Fruit fly (Drosophila melanogaster) S2 (cell line): ENCODE results near the gene CG13631.

Experiments
- CG8478 ChIP-seq: fragments of >200 bp; optimal IDR thresholded peaks from 2 replicates; lab custom pipeline; 2018
- CTCF ChIP-seq, 2 experiments: fragments of >200 bp; optimal IDR thresholded peaks; 2 replicates each; lab custom pipeline; 2018

DNA sequence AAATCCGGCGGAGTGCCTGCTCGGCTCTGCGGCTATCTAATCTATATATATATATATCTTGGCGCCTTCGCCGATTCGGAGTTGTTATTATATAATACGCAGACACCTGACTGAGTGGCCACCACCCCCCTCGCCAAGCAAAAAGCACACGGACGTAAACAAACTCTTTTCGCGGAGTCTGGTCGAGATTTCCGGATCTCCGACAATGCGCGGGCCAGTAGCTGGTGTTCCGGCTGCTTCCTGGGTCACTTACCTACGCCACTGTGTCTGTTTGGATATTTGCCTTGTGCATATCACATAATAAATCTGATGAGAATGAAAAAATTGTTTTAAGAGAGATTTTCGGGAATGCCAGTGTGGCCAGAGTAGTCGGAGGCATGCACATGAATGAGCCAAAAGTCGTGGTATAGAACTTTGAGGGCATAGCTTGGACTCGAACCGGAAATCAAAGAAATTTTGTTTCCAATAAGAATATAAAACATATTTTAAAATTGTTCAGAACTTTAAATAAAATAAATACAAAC, 18.0 kb downstream of the CG13631 start, which contains the start of gene CG5805:
- TF ChIP-seq CG8478 (no peak), CTCF (optimal IDR thresholded peaks at IDR 0.05; lab: Kevin White, UChicago) (no peak)
